Worm (Caenorhabditis elegans) whole organism, mixed stage, embryonic: ENCODE results near the gene srh-269.

Source experiments
- M03D4.4 ChIP-seq: sonication (generic microtip); optimal IDR thresholded peaks from 2 replicates; lab custom pipeline; 2017; ENCODE audit warnings: mild to moderate bottlenecking, missing genetic modification characterization, missing compliant biosample characterization
- bed-3 ChIP-seq: fragments of 200-800 bp; sonication (Bioruptor generic); optimal IDR thresholded peaks from 3 replicates; lab custom pipeline; 2018; ENCODE audit warnings: mild to moderate bottlenecking, missing genetic modification characterization, moderate library complexity, missing compliant biosample characterization
- blmp-1 ChIP-seq: fragments of 150-350 bp; optimal IDR thresholded peaks from 2 replicates; lab custom pipeline; 2014; ENCODE audit warnings: missing biosample characterization, missing genetic modification characterization
- ceh-39 ChIP-seq: fragments of 150-350 bp; optimal IDR thresholded peaks from 2 replicates; lab custom pipeline; 2014; ENCODE audit warnings: missing biosample characterization, missing genetic modification characterization
- ceh-43 ChIP-seq: fragments of 200-800 bp; sonication (Bioruptor generic); optimal IDR thresholded peaks from 2 replicates; lab custom pipeline; 2018; ENCODE audit warnings: mild to moderate bottlenecking, missing genetic modification characterization, moderate library complexity, missing compliant biosample characterization
- ceh-83 ChIP-seq: fragments of 200-800 bp; sonication (Bioruptor generic); optimal IDR thresholded peaks from 2 replicates; lab custom pipeline; 2018; ENCODE audit warnings: mild to moderate bottlenecking, missing genetic modification characterization, missing compliant biosample characterization
- ces-1 ChIP-seq: fragments of 150-350 bp; optimal IDR thresholded peaks from 2 replicates; lab custom pipeline; 2014; ENCODE audit warnings: missing biosample characterization, missing genetic modification reagents, missing genetic modification characterization
- cnd-1 ChIP-seq: fragments of 200-800 bp; sonication (Bioruptor generic); optimal IDR thresholded peaks from 2 replicates; lab custom pipeline; 2018; ENCODE audit warnings: mild to moderate bottlenecking, missing genetic modification characterization, missing compliant biosample characterization
- drap-1 ChIP-seq: fragments of 200-800 bp; sonication (Bioruptor generic); optimal IDR thresholded peaks from 3 replicates; lab custom pipeline; 2018; ENCODE audit warnings: mild to moderate bottlenecking, missing genetic modification characterization, missing compliant biosample characterization
- elt-1 ChIP-seq: sonication (generic microtip); optimal IDR thresholded peaks from 2 replicates; lab custom pipeline; 2017; ENCODE audit warnings: missing genetic modification characterization, mild to moderate bottlenecking, missing compliant biosample characterization, antibody characterized with exemption, moderate library complexity, borderline replicate concordance; ENCODE audit not compliant: insufficient read depth
- elt-3 ChIP-seq: fragments of 150-350 bp; optimal IDR thresholded peaks from 2 replicates; lab custom pipeline; 2014; ENCODE audit warnings: missing biosample characterization, missing genetic modification characterization
- flh-1 ChIP-seq: fragments of 200-800 bp; sonication (Bioruptor generic); optimal IDR thresholded peaks from 2 replicates; lab custom pipeline; 2018; ENCODE audit warnings: mild to moderate bottlenecking, missing genetic modification characterization, moderate library complexity, missing compliant biosample characterization
- ham-2 ChIP-seq: fragments of 200-800 bp; sonication (Bioruptor generic); optimal IDR thresholded peaks from 2 replicates; lab custom pipeline; 2018; ENCODE audit warnings: mild to moderate bottlenecking, missing genetic modification characterization, missing compliant biosample characterization
- hlh-1 ChIP-seq: fragments of 150-350 bp; optimal IDR thresholded peaks from 2 replicates; lab custom pipeline; 2014; ENCODE audit warnings: missing biosample characterization, missing genetic modification reagents, missing genetic modification characterization
- lin-13 ChIP-seq: fragments of 150-350 bp; optimal IDR thresholded peaks from 2 replicates; lab custom pipeline; 2014; ENCODE audit warnings: missing biosample characterization, missing genetic modification characterization
- lin-32 ChIP-seq: fragments of 200-800 bp; sonication (Bioruptor generic); optimal IDR thresholded peaks from 2 replicates; lab custom pipeline; 2018; ENCODE audit warnings: mild to moderate bottlenecking, missing genetic modification characterization, missing compliant biosample characterization
- lsy-2 ChIP-seq: fragments of 150-350 bp; optimal IDR thresholded peaks from 2 replicates; lab custom pipeline; 2014; ENCODE audit warnings: missing biosample characterization, missing genetic modification characterization
- mab-5 ChIP-seq: fragments of 150-350 bp; optimal IDR thresholded peaks from 2 replicates; lab custom pipeline; 2014; ENCODE audit warnings: missing biosample characterization, missing genetic modification characterization
- mep-1 ChIP-seq: fragments of 150-350 bp; optimal IDR thresholded peaks from 2 replicates; lab custom pipeline; 2017; ENCODE audit warnings: missing biosample characterization, missing genetic modification reagents, missing genetic modification characterization, inconsistent platforms
- mls-2 ChIP-seq: sonication (generic microtip); optimal IDR thresholded peaks from 2 replicates; lab custom pipeline; 2016; ENCODE audit warnings: mild to moderate bottlenecking, missing genetic modification characterization, moderate library complexity, missing compliant biosample characterization
- nhr-12 ChIP-seq: fragments of 150-350 bp; optimal IDR thresholded peaks from 2 replicates; lab custom pipeline; 2014; ENCODE audit warnings: missing biosample characterization, missing genetic modification characterization
- nhr-2 ChIP-seq: fragments of 150-350 bp; optimal IDR thresholded peaks from 2 replicates; lab custom pipeline; 2014; ENCODE audit warnings: missing biosample characterization, missing genetic modification characterization
- nhr-237 ChIP-seq: fragments of 150-350 bp; optimal IDR thresholded peaks from 2 replicates; lab custom pipeline; 2014; ENCODE audit warnings: missing biosample characterization, missing genetic modification characterization
- nhr-28 ChIP-seq: fragments of 150-350 bp; optimal IDR thresholded peaks from 2 replicates; lab custom pipeline; 2014; ENCODE audit warnings: missing biosample characterization, missing genetic modification characterization
- nhr-76 ChIP-seq: sonication (generic microtip); optimal IDR thresholded peaks from 2 replicates; lab custom pipeline; 2017; ENCODE audit warnings: missing biosample characterization, missing genetic modification characterization
- pha-4 ChIP-seq: fragments of 150-350 bp; optimal IDR thresholded peaks from 2 replicates; lab custom pipeline; 2018; ENCODE audit warnings: missing biosample characterization, missing genetic modification reagents, missing genetic modification characterization
- sem-2 ChIP-seq: fragments of 200-800 bp; sonication (Bioruptor generic); optimal IDR thresholded peaks from 2 replicates; lab custom pipeline; 2018; ENCODE audit warnings: mild to moderate bottlenecking, missing genetic modification characterization, missing compliant biosample characterization
- snpc-4 ChIP-seq: fragments of 150-350 bp; optimal IDR thresholded peaks from 2 replicates; lab custom pipeline; 2014; ENCODE audit warnings: missing biosample characterization, missing genetic modification characterization
- tbx-8 ChIP-seq: fragments of 200-800 bp; sonication (Bioruptor generic); optimal IDR thresholded peaks from 2 replicates; lab custom pipeline; 2018; ENCODE audit warnings: mild to moderate bottlenecking, missing genetic modification characterization, moderate library complexity, missing compliant biosample characterization
- unc-120 ChIP-seq: sonication (generic microtip); optimal IDR thresholded peaks from 2 replicates; lab custom pipeline; 2017; ENCODE audit warnings: missing genetic modification characterization, missing compliant biosample characterization; ENCODE audit not compliant: poor library complexity, severe bottlenecking
- unc-39 ChIP-seq: fragments of 150-350 bp; optimal IDR thresholded peaks from 2 replicates; lab custom pipeline; 2014; ENCODE audit warnings: missing biosample characterization, missing genetic modification characterization
- unc-62 ChIP-seq: fragments of 150-350 bp; optimal IDR thresholded peaks from 2 replicates; lab custom pipeline; 2014; ENCODE audit warnings: missing biosample characterization, missing genetic modification reagents, missing genetic modification characterization
- zip-8 ChIP-seq: fragments of 150-350 bp; optimal IDR thresholded peaks from 2 replicates; lab custom pipeline; 2014; ENCODE audit warnings: missing biosample characterization, missing genetic modification characterization
- ztf-11 ChIP-seq: fragments of 150-350 bp; optimal IDR thresholded peaks from 2 replicates; lab custom pipeline; 2014; ENCODE audit warnings: missing biosample characterization, missing genetic modification characterization

Gene srh-269

DNA sequence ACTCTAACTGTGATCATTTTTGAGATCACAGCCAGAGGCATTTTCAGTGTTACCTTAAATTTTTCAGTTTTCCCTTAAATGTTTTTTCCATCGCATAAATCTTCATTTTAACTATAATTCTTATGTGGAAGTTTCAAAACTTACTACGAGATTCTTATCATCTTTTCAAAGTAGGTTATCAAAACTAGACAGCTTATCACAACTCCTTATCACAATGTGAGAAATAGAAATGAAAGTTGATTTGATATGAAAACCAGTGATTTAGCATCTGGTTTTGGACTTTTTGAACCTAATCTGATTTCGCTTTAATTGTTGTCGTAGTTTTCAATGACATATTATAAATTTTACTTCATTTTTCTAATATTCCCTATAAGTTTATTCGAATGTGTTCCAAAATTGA is 44.1 kb upstream of the srh-269 start, which contains the start of gene mltn-11:
Gene mltn-11, plus strand, starts transcription at position 276 of the 400 bp plus-strand sequence.
- TF ChIP-seq bed-3 (GFP tag; lab: Kevin White, UChicago) (no peak), sem-2 (GFP tag; lab: Kevin White, UChicago) (no peak), lin-13 (tag; lab: Kevin White, UChicago) (no peak)

DNA sequence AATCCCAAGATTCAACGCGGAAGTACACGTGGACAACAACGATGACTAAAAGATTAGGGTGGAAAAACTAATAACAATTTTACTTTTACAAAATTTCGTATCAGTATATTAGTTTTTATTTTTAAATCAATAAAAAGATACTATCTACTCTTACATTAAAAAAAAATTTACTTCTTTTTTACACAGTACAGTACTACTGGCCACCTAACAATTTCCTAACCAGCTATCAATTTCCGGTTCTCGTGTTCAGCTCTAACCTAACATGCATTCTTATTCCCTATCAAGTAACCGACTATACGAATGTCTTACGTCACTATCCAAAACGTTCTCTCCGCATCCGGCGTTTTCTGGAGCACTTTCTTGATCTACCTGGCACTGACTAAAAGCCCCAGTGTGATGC is 37.8 kb upstream of the srh-269 start, which contains the start of gene srd-21:
Gene srd-21, plus strand, starts transcription at position 301 of the 400 bp plus-strand sequence.
- TF ChIP-seq nhr-12 (tag; lab: Kevin White, UChicago): no peak

DNA sequence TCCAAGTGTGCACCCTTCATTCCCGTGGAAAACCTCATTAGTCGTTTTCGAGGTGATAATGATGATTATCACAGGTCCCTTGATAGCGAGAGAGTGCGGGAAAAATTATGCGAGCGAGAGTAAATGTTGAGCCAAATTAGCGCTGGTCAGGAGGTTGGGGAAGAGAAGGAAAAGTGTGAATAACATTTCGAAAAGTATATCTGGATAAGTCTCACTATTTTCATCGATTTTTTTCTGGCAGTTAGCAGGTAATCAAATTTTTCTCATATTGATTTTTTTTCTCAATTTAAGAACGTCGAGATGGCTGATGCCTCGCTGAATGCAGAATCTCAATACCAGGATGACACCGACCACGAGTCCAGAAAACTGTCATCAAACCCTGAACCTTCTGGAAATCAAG is 37.1 kb upstream of the srh-269 start, which contains the start of gene W06G6.2:
Gene W06G6.2, plus strand, starts transcription at position 301 of the 400 bp plus-strand sequence.
- TF ChIP-seq lsy-2: no peak
- TF ChIP-seq bed-3 (GFP tag; lab: Kevin White, UChicago): no peak
- no peak for TF ChIP-seq tbx-8 (GFP tag; lab: Kevin White, UChicago)
- no peak for TF ChIP-seq nhr-237 (tag; lab: Kevin White, UChicago)
- TF ChIP-seq ham-2 (GFP tag; lab: Kevin White, UChicago): no peak
- no peak for TF ChIP-seq ceh-39 (tag; lab: Kevin White, UChicago)
- TF ChIP-seq ces-1: no peak

DNA sequence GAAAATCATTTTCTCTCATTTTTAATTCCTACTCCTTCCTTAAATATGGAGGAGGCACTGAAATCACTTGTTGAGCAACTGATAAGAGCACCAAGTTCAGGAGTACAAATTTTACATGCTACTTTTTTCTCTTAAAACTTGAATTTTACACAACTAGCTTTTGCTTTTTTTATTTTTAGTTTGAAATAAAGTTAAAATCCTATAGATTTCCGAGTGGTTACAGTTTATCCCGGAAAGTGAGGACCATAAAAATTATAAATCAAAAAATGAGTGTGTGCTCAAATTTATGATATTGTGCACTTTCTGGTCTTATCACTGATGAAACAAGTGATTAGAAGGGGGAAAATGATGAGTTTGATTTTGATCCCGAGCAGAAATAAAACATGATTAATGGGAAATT is 36.1 kb upstream of the srh-269 start, which contains the start of gene oac-53:
Gene oac-53, minus strand, starts transcription at position 9 of the 400 bp plus-strand sequence.
- TF ChIP-seq nhr-237 (tag; lab: Kevin White, UChicago) (no peak), unc-39 (no peak), nhr-76 (tag; lab: Kevin White, UChicago) (no peak), mab-5 (tag; lab: Kevin White, UChicago) (no peak), ceh-39 (tag; lab: Kevin White, UChicago) (no peak), drap-1 (GFP tag; lab: Kevin White, UChicago) (no peak), elt-3 (tag; lab: Kevin White, UChicago) (no peak), ces-1 (no peak), nhr-2 (tag; lab: Kevin White, UChicago) (no peak), hlh-1 (no peak), pha-4 (tag; lab: Kevin White, UChicago) (no peak), cnd-1 (no peak), zip-8 (tag; lab: Kevin White, UChicago) (no peak), mls-2 (tag; lab: Kevin White, UChicago) (no peak), snpc-4 (tag; lab: Kevin White, UChicago) (no peak), flh-1 (GFP tag; lab: Kevin White, UChicago) (no peak), blmp-1 (tag; lab: Kevin White, UChicago) (no peak), nhr-12 (tag; lab: Kevin White, UChicago) (no peak), bed-3 (GFP tag; lab: Kevin White, UChicago) (no peak)

DNA sequence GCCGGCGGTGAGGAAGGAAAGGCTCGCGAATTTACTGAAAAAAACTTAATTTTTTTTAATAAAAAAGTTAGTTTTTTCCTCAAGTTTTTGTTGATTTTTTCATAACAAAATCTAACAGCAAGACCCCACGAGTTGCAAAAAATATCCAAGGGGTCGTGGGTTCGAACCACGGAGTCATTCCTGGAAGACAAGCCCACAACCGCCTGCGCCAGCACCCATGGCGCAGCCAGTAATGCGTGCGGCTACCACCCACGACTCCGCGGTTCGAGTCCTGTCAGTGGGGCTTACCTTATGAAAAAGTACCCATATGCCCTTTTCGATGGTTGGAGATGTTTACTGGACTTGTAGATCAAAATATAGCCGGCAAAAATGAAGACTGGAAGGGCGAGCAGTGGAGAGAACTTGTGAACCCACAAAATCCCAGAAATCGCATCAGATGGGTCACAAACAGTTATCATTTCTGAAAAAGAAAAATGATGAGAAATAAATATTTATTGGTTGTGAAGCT is 31.0 kb upstream of the srh-269 start, which contains the start of gene Y70C5A.2:
Gene Y70C5A.2, minus strand, starts transcription at position 458 of the 508 bp plus-strand sequence.
- TF ChIP-seq lsy-2: no peak
- no peak for TF ChIP-seq tbx-8 (GFP tag; lab: Kevin White, UChicago)
- TF ChIP-seq nhr-12 (tag; lab: Kevin White, UChicago): no peak
- TF ChIP-seq blmp-1 (tag; lab: Kevin White, UChicago): no peak
- no peak for TF ChIP-seq nhr-2 (tag; lab: Kevin White, UChicago)
- TF ChIP-seq lin-32 (GFP tag; lab: Kevin White, UChicago): no peak
- TF ChIP-seq, all 35 proteins: peak for 0

DNA sequence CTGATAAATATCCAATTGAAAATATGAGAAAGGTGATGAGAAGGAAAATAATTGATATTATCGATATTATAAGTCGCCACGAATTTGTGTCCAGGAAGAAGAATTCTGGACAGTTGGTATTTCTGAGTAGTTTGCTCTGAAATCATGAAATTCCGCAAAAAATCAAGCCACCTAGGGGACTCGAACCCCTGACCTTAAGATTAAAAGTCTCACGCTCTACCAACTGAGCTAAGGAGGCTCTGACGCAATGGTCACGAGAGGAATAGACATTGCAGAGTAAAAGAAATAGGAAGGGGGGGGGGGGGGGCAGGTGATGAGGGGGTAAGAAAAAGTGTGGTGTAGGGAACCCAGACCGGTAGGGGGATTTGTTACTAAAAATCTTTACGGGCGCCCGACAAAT is 30.1 kb upstream of the srh-269 start:
- TF ChIP-seq mep-1 (tag; lab: Kevin White, UChicago): no peak
- no peak for TF ChIP-seq ces-1
- TF ChIP-seq elt-3 (tag; lab: Kevin White, UChicago): no peak
- no peak for TF ChIP-seq ceh-43 (GFP tag; lab: Kevin White, UChicago)
- no peak for TF ChIP-seq nhr-2 (tag; lab: Kevin White, UChicago)
- TF ChIP-seq unc-39: no peak
- peak; percentile 3 for TF ChIP-seq hlh-1
- no peak for TF ChIP-seq snpc-4 (tag; lab: Kevin White, UChicago)
- peak; percentile 66 for TF ChIP-seq M03D4.4
- TF ChIP-seq lin-32 (GFP tag; lab: Kevin White, UChicago): no peak
- no peak for TF ChIP-seq elt-1
- TF ChIP-seq unc-120: no peak
- TF ChIP-seq mls-2 (tag; lab: Kevin White, UChicago): peak; percentile 14
- TF ChIP-seq sem-2 (GFP tag; lab: Kevin White, UChicago): peak; percentile 36
- no peak for TF ChIP-seq ceh-39 (tag; lab: Kevin White, UChicago)
- no peak for TF ChIP-seq nhr-76 (tag; lab: Kevin White, UChicago)
- TF ChIP-seq unc-62 (GFP tag; lab: Kevin White, UChicago): no peak
- TF ChIP-seq pha-4 (tag; lab: Kevin White, UChicago): no peak
- peak; percentile 17 for TF ChIP-seq flh-1 (GFP tag; lab: Kevin White, UChicago)
- no peak for TF ChIP-seq tbx-8 (GFP tag; lab: Kevin White, UChicago)
- peak; percentile 51 for TF ChIP-seq cnd-1
- no peak for TF ChIP-seq ham-2 (GFP tag; lab: Kevin White, UChicago)
- no peak for TF ChIP-seq nhr-28 (tag; lab: Kevin White, UChicago)
- no peak for TF ChIP-seq ceh-83 (GFP tag; lab: Kevin White, UChicago)
- no peak for TF ChIP-seq zip-8 (tag; lab: Kevin White, UChicago)
- no peak for TF ChIP-seq nhr-12 (tag; lab: Kevin White, UChicago)
- no peak for TF ChIP-seq mab-5 (tag; lab: Kevin White, UChicago)
- no peak for TF ChIP-seq bed-3 (GFP tag; lab: Kevin White, UChicago)
- no peak for TF ChIP-seq nhr-237 (tag; lab: Kevin White, UChicago)
- TF ChIP-seq drap-1 (GFP tag; lab: Kevin White, UChicago): peak; percentile 47
- TF ChIP-seq blmp-1 (tag; lab: Kevin White, UChicago): no peak
- no peak for TF ChIP-seq ztf-11 (tag; lab: Kevin White, UChicago)
